Fruit fly (Drosophila melanogaster): ENCODE results near the gene D19A.

Gene D19A

dm6 chr3L:6161997-6162396 lies 26.9 kb downstream of the D19A start (continued):
- no peak for TF ChIP-seq E2f2 (GFP tag; IDR thresholded peaks at IDR 0.05)
- no peak for TF ChIP-seq GATAe (GFP tag; conservative IDR thresholded peaks at IDR 0.05)
- TF ChIP-seq CG9215 (GFP tag; IDR thresholded peaks at IDR 0.05), result no peak
- TF ChIP-seq rib (GFP tag; IDR thresholded peaks at IDR 0.05), result no peak

dm6 chr3L:6160514-6160913 lies 28.4 kb downstream of the D19A start, which contains the start of gene Cpr65Az:
Gene Cpr65Az, plus strand, starts transcription at chr3L:6160814.
- TF ChIP-seq sens (GFP tag) (peak; percentile 14), CG17359 (tag; optimal IDR thresholded peaks at IDR 0.05) (no peak)

- TF ChIP-seq Sry-β (GFP tag; optimal IDR thresholded peaks at IDR 0.05) (no peak), CG8388 (GFP tag; optimal IDR thresholded peaks at IDR 0.05) (peak; percentile 9), row (GFP tag; IDR thresholded peaks at IDR 0.05) (0 out of 3 replicates have a peak, but pooled peaks have one; percentile 20), Side (GFP tag; optimal IDR thresholded peaks at IDR 0.05) (no peak), az2 (GFP tag; optimal IDR thresholded peaks at IDR 0.05) (no peak), CG12391 (tag; optimal IDR thresholded peaks at IDR 0.05) (peak; percentile 47), Fer3 (tag; optimal IDR thresholded peaks at IDR 0.05) (no peak), chm (GFP tag; IDR thresholded peaks at IDR 0.05) (no peak), lola (GFP tag; optimal IDR thresholded peaks at IDR 0.05) (peak in 1 of 3 experiments; percentile 62), CG16813 (GFP tag; IDR thresholded peaks at IDR 0.05; ENCODE audit: partially characterized antibody) (no peak), bsh (GFP tag; optimal IDR thresholded peaks at IDR 0.05) (peak in 1 of 2 experiments; percentile 17), CG30403 (GFP tag; optimal IDR thresholded peaks at IDR 0.05) (peak; percentile 1), CG4404 (GFP tag; IDR thresholded peaks at IDR 0.05) (no peak), Dfd (GFP tag; optimal IDR thresholded peaks at IDR 0.05) (no peak), CG12236 (GFP tag; optimal IDR thresholded peaks at IDR 0.05) (no peak), trem (tag; optimal IDR thresholded peaks at IDR 0.05) (peak; percentile 16), Deaf1 (tag; optimal IDR thresholded peaks at IDR 0.05) (peak; percentile 1), CG14965 (GFP tag; optimal IDR thresholded peaks at IDR 0.05; ENCODE audit: borderline replicate concordance) (no peak), HmgD (GFP tag; optimal IDR thresholded peaks at IDR 0.05) (no peak), CHES-1-like (GFP tag; optimal IDR thresholded peaks at IDR 0.05) (no peak), Blimp-1 (GFP tag; optimal IDR thresholded peaks at IDR 0.05) (peak; percentile 40), CG6689 (GFP tag; IDR thresholded peaks at IDR 0.05) (0 out of 2 replicates have a peak, but pooled peaks have one; percentile 5), CG10147 (GFP tag; optimal IDR thresholded peaks at IDR 0.05) (no peak), salm (tag; optimal IDR thresholded peaks at IDR 0.05) (no peak), CG15011 (GFP tag; optimal IDR thresholded peaks at IDR 0.05) (no peak), lov (optimal IDR thresholded peaks at IDR 0.05) (no peak), lov (GFP tag; IDR thresholded peaks at IDR 0.05) (no peak), CG4424 (GFP tag; optimal IDR thresholded peaks at IDR 0.05) (peak; percentile 7), CG7928 (GFP tag; optimal IDR thresholded peaks at IDR 0.05) (no peak), D19A (tag; optimal IDR thresholded peaks at IDR 0.05) (peak; percentile 35), pan (optimal IDR thresholded peaks at IDR 0.05) (no peak), pan (GFP tag; optimal IDR thresholded peaks at IDR 0.05 in 1 of 2, IDR thresholded peaks at IDR 0.05 in 1 of 2) (no peak), tll (GFP tag; optimal IDR thresholded peaks at IDR 0.05) (no peak), Poxn (GFP tag; IDR thresholded peaks at IDR 0.05) (no peak), mirr (GFP tag; optimal IDR thresholded peaks at IDR 0.05) (no peak), CG1602 (GFP tag; optimal IDR thresholded peaks at IDR 0.05) (no peak), nmo (GFP tag; optimal IDR thresholded peaks at IDR 0.05) (peak; percentile 31), al (GFP tag; IDR thresholded peaks at IDR 0.05) (no peak), CG16863 (GFP tag; optimal IDR thresholded peaks at IDR 0.05) (no peak), NC2β (GFP tag; optimal IDR thresholded peaks at IDR 0.05) (no peak), pros (GFP tag; optimal IDR thresholded peaks at IDR 0.05) (no peak), CG10979 (tag; optimal IDR thresholded peaks at IDR 0.05) (peak; percentile 68)
These were observed 29.1 kb downstream of the D19A start for dm6 chr3L:6159863-6160262.
